Worm (Caenorhabditis elegans) whole organism, L2 larva: Measurements from ENCODE around the gene K12H6.8.

Source experiments
- fos-1 ChIP-seq: fragments of 150-350 bp; optimal IDR thresholded peaks from 2 replicates; lab custom pipeline; 2014; ENCODE audit warnings: missing biosample characterization, missing genetic modification characterization
- lin-11 ChIP-seq: fragments of 150-350 bp; sonication (generic microtip); optimal IDR thresholded peaks from 2 replicates; lab custom pipeline; 2014; ENCODE audit warnings: missing biosample characterization, missing genetic modification characterization, inconsistent platforms, mixed read lengths
- lin-13 ChIP-seq: fragments of 150-350 bp; optimal IDR thresholded peaks from 2 replicates; lab custom pipeline; 2014; ENCODE audit warnings: missing biosample characterization, missing genetic modification reagents, missing genetic modification characterization
- nhr-10 ChIP-seq: sonication (generic microtip); optimal IDR thresholded peaks from 2 replicates; lab custom pipeline; 2017; ENCODE audit warnings: missing biosample characterization, missing genetic modification characterization
- nhr-11 ChIP-seq: fragments of 150-350 bp; optimal IDR thresholded peaks from 2 replicates; lab custom pipeline; 2014; ENCODE audit warnings: missing biosample characterization, missing genetic modification characterization
- nhr-6 ChIP-seq: fragments of 150-350 bp; optimal IDR thresholded peaks from 2 replicates; lab custom pipeline; 2014; ENCODE audit warnings: missing biosample characterization, missing genetic modification characterization
- unc-39 ChIP-seq: fragments of 150-350 bp; optimal IDR thresholded peaks from 2 replicates; lab custom pipeline; 2014; ENCODE audit warnings: missing biosample characterization, missing genetic modification characterization
- unc-55 ChIP-seq: fragments of 150-350 bp; sonication (generic microtip); optimal IDR thresholded peaks from 3 replicates; lab custom pipeline; 2014; ENCODE audit warnings: missing biosample characterization, missing genetic modification reagents, missing genetic modification characterization
- zag-1 ChIP-seq: fragments of 150-350 bp; optimal IDR thresholded peaks from 2 replicates; lab custom pipeline; 2014; ENCODE audit warnings: missing biosample characterization, missing genetic modification characterization
- ztf-4 ChIP-seq: fragments of 150-350 bp; optimal IDR thresholded peaks from 2 replicates; lab custom pipeline; 2014; ENCODE audit warnings: missing biosample characterization, missing genetic modification characterization

DNA sequence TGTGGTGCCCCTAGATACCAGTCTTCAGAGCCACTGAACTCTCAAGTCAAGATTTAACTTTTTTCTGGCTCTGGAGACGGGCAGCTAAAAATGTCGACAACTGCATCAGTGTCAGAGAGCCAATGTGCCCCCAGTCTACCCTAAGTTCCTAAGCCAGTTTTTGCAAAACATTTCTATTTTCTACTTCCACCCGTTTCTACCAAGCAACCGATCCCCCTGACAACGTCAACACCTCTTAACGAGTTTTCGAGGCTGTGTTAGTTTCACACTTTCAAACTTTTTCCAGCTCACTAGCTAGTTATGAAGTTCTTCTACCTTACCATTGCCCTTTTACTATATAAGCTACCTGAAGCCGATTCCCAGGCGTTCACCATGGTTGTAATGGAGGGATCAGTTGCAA lies 36.5 kb downstream of the K12H6.8 start, which contains the start of gene Y110A2AL.5:
- TF ChIP-seq zag-1 (tag; lab: Kevin White, UChicago) (no peak), lin-13 (no peak), nhr-10 (tag; lab: Kevin White, UChicago) (no peak), fos-1 (tag; lab: Kevin White, UChicago) (no peak), unc-39 (tag; lab: Kevin White, UChicago) (no peak), nhr-6 (tag; lab: Kevin White, UChicago) (no peak), ztf-4 (no peak), nhr-11 (tag; lab: Kevin White, UChicago) (no peak), lin-11 (tag; lab: Kevin White, UChicago) (no peak), unc-55 (GFP tag; lab: Kevin White, UChicago) (no peak)
